Worm (Caenorhabditis elegans) whole organism, L4 larva: ENCODE data around the gene vps-15.

Experiments used
- F10B5.3 ChIP-seq: sonication (generic microtip); optimal IDR thresholded peaks from 2 replicates; lab custom pipeline; 2016; ENCODE audit warnings: mild to moderate bottlenecking, missing genetic modification characterization, missing compliant biosample characterization
- F26F4.8 ChIP-seq: fragments of 200-800 bp; sonication (Bioruptor generic); conservative IDR thresholded peaks from 2 replicates; pipeline ENCODE4 v1.3.6; 2022; ENCODE audit warnings: missing genetic modification characterization, missing compliant biosample characterization
- R02D3.7 ChIP-seq: fragments of 150-350 bp; sonication (generic microtip); optimal IDR thresholded peaks from 3 replicates; lab custom pipeline; 2014; ENCODE audit warnings: missing biosample characterization, missing genetic modification characterization
- T20F7.1 ChIP-seq: fragments of 200-800 bp; sonication (Bioruptor generic); optimal IDR thresholded peaks from 2 replicates; lab custom pipeline; 2018; ENCODE audit warnings: mild to moderate bottlenecking, missing genetic modification characterization, missing compliant biosample characterization
- Y105C5A.15 ChIP-seq: fragments of 200-800 bp; sonication (Bioruptor generic); IDR thresholded peaks from 2 replicates; pipeline ENCODE4 v1.3.6; 2022; ENCODE audit warnings: missing genetic modification characterization, missing compliant biosample characterization
- Y75B8A.6 ChIP-seq: fragments of 200-800 bp; sonication (Bioruptor generic); IDR thresholded peaks from 2 replicates; pipeline ENCODE4 v1.3.6; 2022; ENCODE audit warnings: missing genetic modification reagents, missing genetic modification characterization, missing compliant biosample characterization
- aha-1 ChIP-seq: fragments of 150-350 bp; peaks from one replicate; lab custom pipeline; 2014; ENCODE audit warnings: missing biosample characterization, missing genetic modification characterization
- ceh-32 ChIP-seq: sonication (generic microtip); optimal IDR thresholded peaks from 2 replicates; lab custom pipeline; 2016; ENCODE audit warnings: mild to moderate bottlenecking, missing genetic modification characterization, missing compliant biosample characterization; ENCODE audit not compliant: poor library complexity
- ceh-44 ChIP-seq: fragments of 200-800 bp; sonication (Bioruptor generic); IDR thresholded peaks from 2 replicates; pipeline ENCODE4 v1.3.6; 2022; ENCODE audit warnings: missing genetic modification reagents, missing genetic modification characterization, missing compliant biosample characterization
- ceh-62 ChIP-seq: sonication (generic microtip); optimal IDR thresholded peaks from 2 replicates; lab custom pipeline; 2017; ENCODE audit warnings: missing biosample characterization, missing genetic modification characterization
- daf-8 ChIP-seq: fragments of 200-800 bp; sonication (Bioruptor generic); IDR thresholded peaks from 2 replicates; pipeline ENCODE4 v1.3.6; 2022; ENCODE audit warnings: missing genetic modification characterization, missing compliant biosample characterization
- fos-1 ChIP-seq: fragments of 150-350 bp; optimal IDR thresholded peaks from 2 replicates; lab custom pipeline; 2014; ENCODE audit warnings: missing biosample characterization, missing genetic modification characterization
- hlh-11 ChIP-seq: fragments of 200-800 bp; sonication (Bioruptor generic); optimal IDR thresholded peaks from 2 replicates; lab custom pipeline; 2018; ENCODE audit warnings: mild to moderate bottlenecking, missing genetic modification characterization, missing compliant biosample characterization
- hlh-30 ChIP-seq: sonication (generic microtip); optimal IDR thresholded peaks from 2 replicates; lab custom pipeline; 2017; ENCODE audit warnings: antibody characterized with exemption, mild to moderate bottlenecking, missing genetic modification characterization, missing compliant biosample characterization; ENCODE audit not compliant: insufficient read depth
- hmg-1.1 ChIP-seq: fragments of 200-800 bp; sonication (Bioruptor generic); IDR thresholded peaks from 2 replicates; pipeline ENCODE4 v1.3.6; 2022; ENCODE audit warnings: missing genetic modification reagents, missing genetic modification characterization, missing compliant biosample characterization
- jun-1 ChIP-seq: fragments of 150-350 bp; optimal IDR thresholded peaks from 2 replicates; lab custom pipeline; 2014; ENCODE audit warnings: missing biosample characterization, missing genetic modification reagents, missing genetic modification characterization
- lim-7 ChIP-seq: fragments of 200-800 bp; sonication (Bioruptor generic); IDR thresholded peaks from 2 replicates; pipeline ENCODE4 v1.3.6; 2022; ENCODE audit warnings: missing genetic modification characterization, missing compliant biosample characterization
- lin-1 ChIP-seq: fragments of 200-800 bp; sonication (Bioruptor generic); IDR thresholded peaks from 2 replicates; pipeline ENCODE4 v1.3.6; 2022; ENCODE audit warnings: missing genetic modification reagents, missing genetic modification characterization, missing compliant biosample characterization
- lin-13 ChIP-seq: fragments of 150-350 bp; optimal IDR thresholded peaks from 2 replicates; lab custom pipeline; 2014; ENCODE audit warnings: missing biosample characterization, missing genetic modification reagents, missing genetic modification characterization
- madf-9 ChIP-seq: fragments of 200-800 bp; sonication (Bioruptor generic); conservative IDR thresholded peaks from 2 replicates; pipeline ENCODE4 v1.3.6; 2022; ENCODE audit warnings: missing genetic modification reagents, missing genetic modification characterization, missing compliant biosample characterization
- mep-1 ChIP-seq: fragments of 150-350 bp; sonication (generic microtip); optimal IDR thresholded peaks from 3 replicates; lab custom pipeline; 2014; ENCODE audit warnings: missing biosample characterization, missing genetic modification characterization
- mxl-2 ChIP-seq: fragments of 200-800 bp; sonication (Bioruptor generic); conservative IDR thresholded peaks from 2 replicates; pipeline ENCODE4 v1.3.6; 2022; ENCODE audit warnings: missing genetic modification reagents, missing genetic modification characterization, missing compliant biosample characterization
- mxl-3 ChIP-seq: fragments of 200-800 bp; sonication (Bioruptor generic); optimal IDR thresholded peaks from 2 replicates; lab custom pipeline; 2018; ENCODE audit warnings: mild to moderate bottlenecking, missing genetic modification characterization, missing compliant biosample characterization
- nhr-28 ChIP-seq: fragments of 150-350 bp; optimal IDR thresholded peaks from 2 replicates; lab custom pipeline; 2014; ENCODE audit warnings: missing biosample characterization, missing genetic modification characterization
- nhr-6 ChIP-seq: fragments of 150-350 bp; optimal IDR thresholded peaks from 2 replicates; lab custom pipeline; 2014; ENCODE audit warnings: missing biosample characterization, missing genetic modification characterization
- rbr-2 ChIP-seq: sonication (generic microtip); optimal IDR thresholded peaks from 2 replicates; lab custom pipeline; 2016; ENCODE audit warnings: missing genotype, missing genetic modification characterization, missing compliant biosample characterization
- set-16 ChIP-seq: fragments of 200-800 bp; sonication (Bioruptor generic); IDR thresholded peaks from 2 replicates; pipeline ENCODE4 v1.3.6; 2022; ENCODE audit warnings: missing genetic modification reagents, missing genetic modification characterization, missing compliant biosample characterization
- snpc-1.2 ChIP-seq: fragments of 200-800 bp; sonication (Bioruptor generic); IDR thresholded peaks from 2 replicates; pipeline ENCODE4 v1.3.6; 2022; ENCODE audit warnings: missing genetic modification reagents, missing genetic modification characterization, missing compliant biosample characterization
- spr-3 ChIP-seq: fragments of 200-800 bp; sonication (Bioruptor generic); optimal IDR thresholded peaks from 2 replicates; lab custom pipeline; 2018; ENCODE audit warnings: mild to moderate bottlenecking, missing genetic modification characterization, missing compliant biosample characterization
- tag-97 ChIP-seq: fragments of 200-800 bp; sonication (Bioruptor generic); IDR thresholded peaks from 2 replicates; pipeline ENCODE4 v1.3.6; 2022; ENCODE audit warnings: missing genetic modification characterization, missing compliant biosample characterization
- unc-39 ChIP-seq: sonication (generic microtip); optimal IDR thresholded peaks from 2 replicates; lab custom pipeline; 2017; ENCODE audit warnings: missing biosample characterization, missing genetic modification characterization
- unc-62 ChIP-seq, 3 experiments: fragments of 150-350 bp in 1 of 3; sonication (generic microtip); optimal IDR thresholded peaks in 2 of 3; peaks in 1 of 3; 1 replicate in 1 of 3; 2 replicates in 2 of 3; lab custom pipeline; 2014 to 2017; ENCODE audit warnings: missing biosample characterization in 3 of 3, missing genetic modification characterization in 3 of 3, missing genetic modification reagents in 3 of 3, missing genotype in 1 of 3
- vab-7 ChIP-seq: fragments of 200-800 bp; sonication (Bioruptor generic); IDR thresholded peaks from 2 replicates; pipeline ENCODE4 v1.3.6; 2022; ENCODE audit warnings: missing genetic modification reagents, missing genetic modification characterization, missing compliant biosample characterization
- zag-1 ChIP-seq: fragments of 150-350 bp; optimal IDR thresholded peaks from 2 replicates; lab custom pipeline; 2014; ENCODE audit warnings: missing biosample characterization, missing genetic modification characterization
- zfp-2 ChIP-seq: sonication (generic microtip); optimal IDR thresholded peaks from 2 replicates; lab custom pipeline; 2016; ENCODE audit warnings: mild to moderate bottlenecking, missing genetic modification characterization, missing compliant biosample characterization
- zip-11 ChIP-seq: fragments of 200-800 bp; sonication (Bioruptor generic); IDR thresholded peaks from 2 replicates; pipeline ENCODE4 v1.3.6; 2022; ENCODE audit warnings: missing genetic modification characterization, missing compliant biosample characterization
- ztf-7 ChIP-seq: fragments of 150-350 bp; optimal IDR thresholded peaks from 2 replicates; lab custom pipeline; 2014; ENCODE audit warnings: missing biosample characterization, missing genetic modification characterization

vps-15 gene

ce11 chrII:11890596-11890995, 25.1 kb downstream of the vps-15 start:
- no peak for TF ChIP-seq lin-13
- no peak for TF ChIP-seq hmg-1.1 (GFP tag; lab: Robert Waterston, UW)
- TF ChIP-seq spr-3 (GFP tag; lab: Kevin White, UChicago): no peak
- TF ChIP-seq vab-7: no peak
- TF ChIP-seq F10B5.3: no peak
- TF ChIP-seq ztf-7 (tag; lab: Kevin White, UChicago): no peak
- no peak for TF ChIP-seq lin-1 (GFP tag; lab: Robert Waterston, UW)
- no peak for TF ChIP-seq zfp-2 (tag; lab: Kevin White, UChicago)
- TF ChIP-seq zip-11 (GFP tag; lab: Robert Waterston, UW): no peak
- no peak for TF ChIP-seq nhr-6
- no peak for TF ChIP-seq daf-8 (GFP tag; lab: Robert Waterston, UW)
- no peak for TF ChIP-seq jun-1 (tag; lab: Kevin White, UChicago)
- TF ChIP-seq ceh-32 (tag; lab: Kevin White, UChicago): no peak
- no peak for TF ChIP-seq zag-1
- no peak for TF ChIP-seq snpc-1.2 (GFP tag; lab: Robert Waterston, UW)

- peak; percentile 3 for TF ChIP-seq hlh-11
- TF ChIP-seq hlh-30 (tag; lab: Kevin White, UChicago): peak; percentile 72
- peak; percentile 52 for TF ChIP-seq mep-1 (tag; lab: Kevin White, UChicago)
- TF ChIP-seq F26F4.8 (GFP tag; lab: Robert Waterston, UW): no peak
- TF ChIP-seq set-16: 0 out of 2 replicates have a peak, but pooled peaks have one; percentile 37
- TF ChIP-seq F10B5.3: peak; percentile 28
- peak; percentile 71 for TF ChIP-seq mxl-3 (GFP tag; lab: Kevin White, UChicago)
- no peak for TF ChIP-seq mxl-2 (GFP tag; lab: Robert Waterston, UW)
- peak; percentile 39 for TF ChIP-seq nhr-28 (tag; lab: Kevin White, UChicago)
- TF ChIP-seq lim-7 (GFP tag; lab: Robert Waterston, UW): no peak
Observed at ce11 chrII:11889420-11890075, 26.1 kb downstream of the vps-15 start.

DNA sequence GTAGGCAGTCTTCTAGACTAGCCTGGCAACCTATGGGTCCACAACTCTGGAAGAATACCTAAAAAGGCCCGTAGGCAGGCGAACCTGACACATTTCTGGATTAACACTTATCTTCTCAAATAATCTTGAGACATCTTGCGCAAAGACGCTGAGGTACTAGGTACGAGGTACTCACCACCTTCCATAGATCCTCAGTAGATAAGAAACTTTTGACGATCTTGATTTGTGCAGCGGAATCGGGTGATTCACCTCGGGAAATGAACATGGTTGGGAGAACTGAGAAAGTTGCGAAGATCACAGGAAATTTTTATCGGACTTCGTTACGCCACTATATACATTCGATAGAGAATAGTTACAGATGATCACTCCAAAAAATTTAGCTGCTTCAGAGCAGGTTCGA, 27.5 kb downstream of the vps-15 start:
- no peak for TF ChIP-seq zfp-2 (tag; lab: Kevin White, UChicago)
- TF ChIP-seq tag-97: no peak

DNA sequence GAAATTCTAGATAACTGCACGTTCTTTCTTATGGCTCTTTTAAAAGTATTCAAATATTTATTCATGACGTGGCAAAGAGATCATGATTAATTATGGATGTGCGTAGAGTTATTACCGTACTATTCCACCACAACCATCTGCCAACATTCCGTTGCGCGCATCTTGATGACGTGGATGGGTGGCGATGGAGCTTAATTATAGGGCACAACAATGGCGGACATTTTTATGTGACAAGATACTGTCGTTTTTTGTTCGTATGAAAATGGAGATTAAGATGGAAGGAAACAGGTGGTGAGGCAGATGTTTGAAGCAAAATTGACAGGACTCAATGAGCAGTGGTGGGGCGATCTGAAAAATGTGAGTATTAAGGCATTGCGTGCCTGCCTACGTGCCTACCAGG, 27.9 kb downstream of the vps-15 start:
- peak in 1 of 2 experiments; percentile 14 for TF ChIP-seq unc-62 (GFP tag; optimal IDR thresholded peaks at IDR 0.05 in 1 of 2; lab: Kevin White, UChicago)
- TF ChIP-seq unc-62 (tag; optimal IDR thresholded peaks at IDR 0.05; lab: Kevin White, UChicago): no peak
- no peak for TF ChIP-seq R02D3.7 (tag; lab: Kevin White, UChicago)
- TF ChIP-seq, all 104 proteins: peak for 1

DNA sequence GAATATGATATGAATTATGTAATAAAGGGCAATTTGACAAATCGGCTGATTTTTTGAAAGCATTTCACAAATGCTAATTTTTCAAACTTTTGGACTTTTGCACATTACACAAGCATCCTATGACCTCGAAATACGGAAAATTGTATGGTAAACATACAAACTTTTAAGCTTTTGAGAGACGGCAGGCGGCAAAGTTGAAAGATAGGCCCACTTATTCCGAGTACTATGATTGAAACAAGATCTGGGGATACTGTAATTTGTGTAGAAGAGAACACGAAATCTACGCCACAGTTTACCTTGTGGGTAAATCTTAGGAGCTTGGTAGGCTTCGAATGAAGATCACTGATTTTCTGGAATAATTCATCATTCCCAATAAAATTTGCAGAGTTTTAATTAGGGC, 32.0 kb downstream of the vps-15 start, which contains the start of gene ZK930.6:
Gene ZK930.6, plus strand, starts transcription at position 301 of the 400 bp plus-strand sequence.
- TF ChIP-seq aha-1 (tag; lab: Kevin White, UChicago) (no peak), madf-9 (no peak), vab-7 (no peak), unc-39 (tag; lab: Kevin White, UChicago) (no peak), mxl-3 (GFP tag; lab: Kevin White, UChicago) (no peak), Y105C5A.15 (GFP tag; lab: Robert Waterston, UW) (no peak), Y75B8A.6 (GFP tag; lab: Robert Waterston, UW) (no peak), nhr-28 (tag; lab: Kevin White, UChicago) (no peak), T20F7.1 (GFP tag; lab: Kevin White, UChicago) (no peak), rbr-2 (tag; lab: Kevin White, UChicago) (no peak), fos-1 (no peak), ceh-44 (GFP tag; lab: Robert Waterston, UW) (no peak), ceh-62 (tag; lab: Kevin White, UChicago) (no peak)
